Worm (Caenorhabditis elegans): ENCODE results near the gene wdr-37.

- no peak for TF ChIP-seq lsy-2 (tag; optimal IDR thresholded peaks at IDR 0.05)
- no peak for TF ChIP-seq lin-13 (tag; optimal IDR thresholded peaks at IDR 0.05)
- no peak for TF ChIP-seq mab-5 (tag; optimal IDR thresholded peaks at IDR 0.05)
- TF ChIP-seq unc-39 (tag; optimal IDR thresholded peaks at IDR 0.05), result no peak
- TF ChIP-seq ztf-11 (tag; optimal IDR thresholded peaks at IDR 0.05), result no peak
- no peak for TF ChIP-seq nhr-12 (tag; optimal IDR thresholded peaks at IDR 0.05)
These were observed 15.2 kb downstream of the wdr-37 start, which contains the start of gene F56D2.3 for ce11 chrIII:5584647-5585046.

Data from whole organism, mixed stage, embryonic.